Fruit fly (Drosophila melanogaster) whole organism, embryonic: ENCODE measurements around the gene Hip14.
A peak's percentile ranks its signal among the peaks of the same experiment; 100 is the strongest.

Experiments used
- ATbp ChIP-seq: fragments of 200-800 bp; sonication (Bioruptor generic); optimal IDR thresholded peaks from 2 replicates; lab custom pipeline; 2017; ENCODE audit warnings: missing biosample characterization, mild to moderate bottlenecking, missing genetic modification characterization, missing genetic modification reagents
- Ada2b ChIP-seq: fragments of 200-800 bp; sonication (Bioruptor generic); IDR thresholded peaks from 2 replicates; pipeline ENCODE4 v1.3.6; 2022; ENCODE audit warnings: missing biosample characterization, missing genetic modification characterization
- CG10431 ChIP-seq: fragments of 200-800 bp; sonication (Bioruptor generic); optimal IDR thresholded peaks from 3 replicates; lab custom pipeline; 2018; ENCODE audit warnings: missing biosample characterization, mild to moderate bottlenecking, missing genetic modification characterization
- CG11247 ChIP-seq: fragments of 200-800 bp; sonication (Bioruptor generic); IDR thresholded peaks from 2 replicates; pipeline ENCODE4 v1.3.6; 2022; ENCODE audit warnings: missing biosample characterization, missing genetic modification characterization
- CG12659 ChIP-seq: fragments of 200-800 bp; sonication (Bioruptor generic); optimal IDR thresholded peaks from 3 replicates; lab custom pipeline; 2017; ENCODE audit warnings: mild to moderate bottlenecking, missing biosample characterization, missing genetic modification reagents, missing genetic modification characterization
- CG14965 ChIP-seq: fragments of 200-800 bp; sonication (Bioruptor generic); optimal IDR thresholded peaks from 2 replicates; lab custom pipeline; 2016; ENCODE audit warnings: missing biosample characterization, missing genetic modification characterization, borderline replicate concordance
- CG15073 ChIP-seq: fragments of 200-800 bp; sonication (Bioruptor generic); optimal IDR thresholded peaks from 2 replicates; lab custom pipeline; 2016; ENCODE audit warnings: missing biosample characterization, missing genetic modification characterization
- CG15514 ChIP-seq: fragments of 200-800 bp; sonication (Bioruptor generic); optimal IDR thresholded peaks from 3 replicates; lab custom pipeline; 2017; ENCODE audit warnings: missing biosample characterization, missing genetic modification characterization, mild to moderate bottlenecking, moderate library complexity, missing genetic modification reagents
- CG15601 ChIP-seq: fragments of 200-800 bp; sonication (Bioruptor generic); optimal IDR thresholded peaks from 3 replicates; lab custom pipeline; 2019; ENCODE audit warnings: missing biosample characterization, mild to moderate bottlenecking, missing genetic modification characterization, moderate library complexity
- CG16779 ChIP-seq: fragments of 200-800 bp; sonication (Bioruptor generic); IDR thresholded peaks from 2 replicates; pipeline ENCODE4 v1.3.6; 2022; ENCODE audit warnings: missing biosample characterization, missing genetic modification characterization
- CG17829 ChIP-seq: fragments of 200-800 bp; optimal IDR thresholded peaks from 2 replicates; lab custom pipeline; 2019; ENCODE audit warnings: missing biosample characterization, mild to moderate bottlenecking, missing genetic modification characterization, moderate library complexity
- CG18011 ChIP-seq: fragments of 200-800 bp; sonication (Bioruptor generic); optimal IDR thresholded peaks from 2 replicates; lab custom pipeline; 2017; ENCODE audit warnings: missing biosample characterization, missing genetic modification characterization, mild to moderate bottlenecking, moderate library complexity, missing genotype
- CG3163 ChIP-seq: fragments of 200-800 bp; sonication (Bioruptor generic); optimal IDR thresholded peaks from 3 replicates; lab custom pipeline; 2016; ENCODE audit warnings: missing biosample characterization, missing genetic modification characterization
- CG4617 ChIP-seq: fragments of 200-800 bp; sonication (Bioruptor generic); optimal IDR thresholded peaks from 3 replicates; lab custom pipeline; 2016; ENCODE audit warnings: missing biosample characterization, missing genetic modification characterization, borderline replicate concordance
- CG5180 ChIP-seq: fragments of 200-800 bp; sonication (Bioruptor generic); optimal IDR thresholded peaks from 3 replicates; lab custom pipeline; 2017; ENCODE audit warnings: missing biosample characterization, missing genetic modification characterization, mild to moderate bottlenecking, moderate library complexity, missing genetic modification reagents
- CG8281 ChIP-seq: fragments of 200-800 bp; sonication (Bioruptor generic); optimal IDR thresholded peaks from 2 replicates; lab custom pipeline; 2018; ENCODE audit warnings: missing biosample characterization, mild to moderate bottlenecking, missing genetic modification characterization, moderate library complexity
- CG8359 ChIP-seq: fragments of 200-800 bp; sonication (Bioruptor generic); optimal IDR thresholded peaks from 2 replicates; lab custom pipeline; 2017; ENCODE audit warnings: missing biosample characterization, mild to moderate bottlenecking, missing genetic modification characterization, borderline replicate concordance
- CG8478 ChIP-seq: fragments of >200 bp; optimal IDR thresholded peaks from 2 replicates; lab custom pipeline; 2018
- CHES-1-like ChIP-seq: fragments of 200-800 bp; sonication (Bioruptor generic); optimal IDR thresholded peaks from 2 replicates; lab custom pipeline; 2016; ENCODE audit warnings: missing biosample characterization, missing genetic modification characterization
- CkIIα-i1 ChIP-seq: fragments of 200-800 bp; sonication (Bioruptor generic); IDR thresholded peaks from 2 replicates; pipeline ENCODE4 v1.3.6; 2022; ENCODE audit warnings: missing biosample characterization, missing genetic modification characterization
- CoRest ChIP-seq: fragments of 200-800 bp; sonication (Bioruptor generic); optimal IDR thresholded peaks from 3 replicates; lab custom pipeline; 2018; ENCODE audit warnings: missing biosample characterization, mild to moderate bottlenecking, missing genetic modification characterization, moderate library complexity
- Dek ChIP-seq: fragments of 200-800 bp; sonication (Bioruptor generic); optimal IDR thresholded peaks from 3 replicates; lab custom pipeline; 2019; ENCODE audit warnings: missing biosample characterization, mild to moderate bottlenecking, missing genetic modification characterization, moderate library complexity
- Drgx ChIP-seq: fragments of 200-800 bp; sonication (Bioruptor generic); IDR thresholded peaks from 2 replicates; pipeline ENCODE4 v1.3.6; 2022; ENCODE audit warnings: missing biosample characterization, missing genetic modification characterization
- Eip74EF ChIP-seq, 2 experiments: fragments of 200-800 bp in 1 of 2; fragments of >200 bp in 1 of 2; sonication (Bioruptor generic) in 1 of 2; optimal IDR thresholded peaks; 2 replicates each; lab custom pipeline; 2017 to 2019; ENCODE audit warnings: missing biosample characterization in 2 of 2, missing genetic modification characterization in 2 of 2, mild to moderate bottlenecking in 1 of 2, moderate library complexity in 1 of 2
- Scr ChIP-seq: fragments of 200-800 bp; sonication (Bioruptor generic); IDR thresholded peaks from 2 replicates; pipeline ENCODE4 v1.3.6; 2022; ENCODE audit warnings: missing biosample characterization, missing genetic modification characterization; ENCODE audit not compliant: partially characterized antibody
- Xrp1 ChIP-seq: fragments of 200-800 bp; sonication (Bioruptor generic); IDR thresholded peaks from 2 replicates; pipeline ENCODE4 v1.3.6; 2022; ENCODE audit warnings: missing biosample characterization, missing genetic modification characterization
- aop ChIP-seq: fragments of 200-800 bp; sonication (Bioruptor generic); IDR thresholded peaks from 2 replicates; pipeline ENCODE4 v1.3.6; 2022; ENCODE audit warnings: missing biosample characterization, missing genetic modification characterization
- ap ChIP-seq: fragments of 200-800 bp; sonication (Bioruptor generic); IDR thresholded peaks from 2 replicates; pipeline ENCODE4 v1.3.6; 2022; ENCODE audit warnings: missing biosample characterization, missing genetic modification characterization
- caup ChIP-seq: fragments of 200-800 bp; sonication (Bioruptor generic); optimal IDR thresholded peaks from 3 replicates; lab custom pipeline; 2017; ENCODE audit warnings: missing biosample characterization, mild to moderate bottlenecking, missing genetic modification characterization, moderate library complexity; ENCODE audit not compliant: severe bottlenecking
- dimm ChIP-seq: fragments of 200-800 bp; sonication (Bioruptor generic); IDR thresholded peaks from 2 replicates; pipeline ENCODE4 v1.3.6; 2022; ENCODE audit warnings: missing biosample characterization, missing genetic modification characterization
- dpn ChIP-seq, 2 experiments: fragments of 200-800 bp; sonication (Bioruptor generic); optimal IDR thresholded peaks; 3 replicates each; lab custom pipeline; 2016; ENCODE audit warnings: missing biosample characterization in 2 of 2, missing genetic modification characterization in 2 of 2
- ems ChIP-seq: fragments of 200-800 bp; sonication (Bioruptor generic); optimal IDR thresholded peaks from 3 replicates; lab custom pipeline; 2016; ENCODE audit warnings: missing biosample characterization, missing genetic modification characterization
- gce ChIP-seq: fragments of 200-800 bp; sonication (Bioruptor generic); IDR thresholded peaks from 3 replicates; pipeline ENCODE4 v1.3.6; 2022; ENCODE audit warnings: missing biosample characterization, missing genetic modification characterization
- gcm2 ChIP-seq: fragments of 200-800 bp; sonication (Bioruptor generic); optimal IDR thresholded peaks from 2 replicates; lab custom pipeline; 2016; ENCODE audit warnings: missing biosample characterization, missing genetic modification characterization
- hkb ChIP-seq, 2 experiments: fragments of 200-800 bp in 1 of 2; fragments of >200 bp in 1 of 2; sonication (Bioruptor generic) in 1 of 2; IDR thresholded peaks in 1 of 2; optimal IDR thresholded peaks in 1 of 2; 2 replicates each; pipeline versions ENCODE4 v1.3.6 to Lab custom; 2017 to 2022; ENCODE audit warnings: missing biosample characterization in 1 of 2, missing genetic modification characterization in 1 of 2
- ind ChIP-seq: fragments of 200-800 bp; sonication (Bioruptor generic); optimal IDR thresholded peaks from 3 replicates; lab custom pipeline; 2016; ENCODE audit warnings: missing biosample characterization, missing genetic modification characterization
- jumu ChIP-seq: fragments of 200-800 bp; sonication (Bioruptor generic); optimal IDR thresholded peaks from 3 replicates; lab custom pipeline; 2016; ENCODE audit warnings: missing biosample characterization, missing genetic modification characterization
- ken ChIP-seq: fragments of 200-800 bp; sonication (Bioruptor generic); IDR thresholded peaks from 3 replicates; pipeline ENCODE4 v1.3.6; 2022; ENCODE audit warnings: missing biosample characterization, missing genetic modification characterization
- nom ChIP-seq: fragments of 200-800 bp; sonication (Bioruptor generic); optimal IDR thresholded peaks from 2 replicates; lab custom pipeline; 2017; ENCODE audit warnings: missing biosample characterization, missing genetic modification characterization, mild to moderate bottlenecking, moderate library complexity, missing genetic modification reagents
- pfk ChIP-seq: fragments of 200-800 bp; sonication (Bioruptor generic); optimal IDR thresholded peaks from 2 replicates; lab custom pipeline; 2018; ENCODE audit warnings: missing biosample characterization, mild to moderate bottlenecking, missing genetic modification characterization, moderate library complexity
- pzg ChIP-seq: fragments of 200-800 bp; sonication (Bioruptor generic); optimal IDR thresholded peaks from 3 replicates; lab custom pipeline; 2018; ENCODE audit warnings: missing biosample characterization, mild to moderate bottlenecking, missing genetic modification characterization, moderate library complexity
- sens ChIP-seq: fragments of 200-800 bp; sonication (Bioruptor generic); peaks from one replicate; lab custom pipeline; 2016; ENCODE audit warnings: missing biosample characterization, missing genetic modification characterization
- seq ChIP-seq: fragments of 200-800 bp; sonication (Bioruptor generic); IDR thresholded peaks from 2 replicates; pipeline ENCODE4 v1.3.6; 2022; ENCODE audit warnings: missing biosample characterization, missing genetic modification characterization
- sob ChIP-seq: fragments of 200-800 bp; sonication (Bioruptor generic); IDR thresholded peaks from 2 replicates; pipeline ENCODE4 v1.3.6; 2022; ENCODE audit warnings: missing biosample characterization, missing genetic modification characterization
- stc ChIP-seq: fragments of 200-800 bp; sonication (Bioruptor generic); IDR thresholded peaks from 2 replicates; pipeline ENCODE4 v1.3.6; 2022; ENCODE audit warnings: missing biosample characterization, missing genetic modification characterization
- zen ChIP-seq: fragments of 200-800 bp; sonication (Bioruptor generic); optimal IDR thresholded peaks from 3 replicates; lab custom pipeline; 2018; ENCODE audit warnings: missing biosample characterization, mild to moderate bottlenecking, missing genetic modification characterization, moderate library complexity

The Hip14 gene

dm6 chr3L:15958612-15959315 lies 29.3 kb upstream of the Hip14 start, which contains the start of gene CG17032 (continued):
- peak; percentile 14; the same call in 1 of the 2 replicates for TF ChIP-seq Drgx
- TF ChIP-seq jumu (GFP tag; lab: Kevin White, UChicago): no peak
- TF ChIP-seq CG18011 (GFP tag; lab: Kevin White, UChicago): no peak
- TF ChIP-seq Ada2b (GFP tag; lab: Robert Waterston, UW): peak; percentile 7; the same call in 1 of the 2 replicates
- no peak for TF ChIP-seq dpn (GFP tag; optimal IDR thresholded peaks at IDR 0.05; lab: Kevin White, UChicago)
- TF ChIP-seq aop (GFP tag; lab: Robert Waterston, UW): no peak
- no peak for TF ChIP-seq ind (GFP tag; lab: Kevin White, UChicago)
- no peak for TF ChIP-seq CG14965 (GFP tag; lab: Kevin White, UChicago)
- TF ChIP-seq pzg (GFP tag; lab: Kevin White, UChicago): no peak
- no peak for TF ChIP-seq dimm (GFP tag; lab: Robert Waterston, UW)
- no peak for TF ChIP-seq ken (GFP tag; lab: Robert Waterston, UW)
- no peak for TF ChIP-seq CG17829 (tag; lab: Kevin White, UChicago)
- TF ChIP-seq sens (GFP tag; lab: Kevin White, UChicago): no peak
- TF ChIP-seq CG8281 (tag; lab: Kevin White, UChicago): no peak
- TF ChIP-seq hkb (optimal IDR thresholded peaks at IDR 0.05; lab: Kevin White, UChicago): no peak
- TF ChIP-seq hkb (GFP tag; IDR thresholded peaks at IDR 0.05; lab: Robert Waterston, UW): no peak
- TF ChIP-seq zen (tag; lab: Kevin White, UChicago): no peak
- no peak for TF ChIP-seq CG5180 (GFP tag; lab: Kevin White, UChicago)
- no peak for TF ChIP-seq ap (GFP tag; lab: Robert Waterston, UW)
- TF ChIP-seq Eip74EF (GFP tag; optimal IDR thresholded peaks at IDR 0.05; lab: Kevin White, UChicago): peak in 1 of 2 experiments; percentile 58
- no peak for TF ChIP-seq CkIIα-i1
- TF ChIP-seq gcm2 (GFP tag; lab: Kevin White, UChicago): no peak
- no peak for TF ChIP-seq ems
- no peak for TF ChIP-seq CG8478 (lab: Kevin White, UChicago)
- TF ChIP-seq gce (GFP tag; lab: Robert Waterston, UW): no peak
- no peak for TF ChIP-seq CHES-1-like (GFP tag; lab: Kevin White, UChicago)
- no peak for TF ChIP-seq pfk (GFP tag; lab: Kevin White, UChicago)
- no peak for TF ChIP-seq Xrp1 (GFP tag; lab: Robert Waterston, UW)
- TF ChIP-seq CG10431 (GFP tag; lab: Kevin White, UChicago): no peak

dm6 chr3L:15967588-15968500 lies 20.2 kb upstream of the Hip14 start, which contains the start of the genes Brr2 and CG10516:
TSS of gene Brr2 (minus strand) at chr3L:15967872.
TSS of gene CG10516 (plus strand) at chr3L:15968204.
- TF ChIP-seq CG11247 (GFP tag; lab: Robert Waterston, UW) (no peak), CoRest (tag; lab: Kevin White, UChicago) (no peak), Dek (tag; lab: Kevin White, UChicago) (no peak), CG16779 (GFP tag; lab: Robert Waterston, UW) (no peak), caup (GFP tag; lab: Kevin White, UChicago) (no peak), CG3163 (GFP tag; lab: Kevin White, UChicago) (no peak), CG4617 (peak; percentile 80), ems (no peak), CG15514 (peak; percentile 70), ATbp (GFP tag; lab: Kevin White, UChicago) (no peak), CG12659 (peak; percentile 67), nom (no peak), seq (no peak), CG8359 (GFP tag; lab: Kevin White, UChicago) (no peak), stc (no peak), CG15073 (GFP tag; lab: Kevin White, UChicago) (no peak), Scr (peak; percentile 34), sob (GFP tag; lab: Robert Waterston, UW) (no peak), CG15601 (no peak)
